Fruit fly (Drosophila melanogaster) whole organism, embryonic: ENCODE results near the gene BOD1.

Experiments used
- BEAF-32 ChIP-seq: fragments of 200-800 bp; sonication (Bioruptor generic); optimal IDR thresholded peaks from 3 replicates; lab custom pipeline; 2017; ENCODE audit warnings: missing biosample characterization, missing genetic modification characterization, mild to moderate bottlenecking, moderate library complexity, missing genetic modification reagents
- Bgb ChIP-seq: fragments of 200-800 bp; sonication (Bioruptor generic); IDR thresholded peaks from 2 replicates; pipeline ENCODE4 v1.3.6; 2022; ENCODE audit warnings: missing biosample characterization, missing genetic modification characterization; ENCODE audit not compliant: partially characterized antibody
- Bteb2 ChIP-seq: fragments of 200-800 bp; sonication (Bioruptor generic); optimal IDR thresholded peaks from 2 replicates; lab custom pipeline; 2016; ENCODE audit warnings: missing biosample characterization, missing genetic modification characterization
- CG10543 ChIP-seq: fragments of 200-800 bp; sonication (Bioruptor generic); optimal IDR thresholded peaks from 3 replicates; lab custom pipeline; 2017; ENCODE audit warnings: missing biosample characterization, mild to moderate bottlenecking, missing genetic modification characterization, moderate library complexity
- CG13287 ChIP-seq: fragments of 200-800 bp; sonication (Bioruptor generic); IDR thresholded peaks from 2 replicates; pipeline ENCODE4 v1.3.6; 2022; ENCODE audit warnings: missing biosample characterization, missing genetic modification characterization; ENCODE audit not compliant: partially characterized antibody
- CG13624 ChIP-seq: fragments of 200-800 bp; sonication (Bioruptor generic); optimal IDR thresholded peaks from 2 replicates; lab custom pipeline; 2016; ENCODE audit warnings: missing biosample characterization, missing genetic modification characterization
- CG13894 ChIP-seq: fragments of 200-800 bp; sonication (Bioruptor generic); optimal IDR thresholded peaks from 3 replicates; lab custom pipeline; 2018; ENCODE audit warnings: missing biosample characterization, mild to moderate bottlenecking, missing genetic modification characterization, moderate library complexity
- CG15479 ChIP-seq: fragments of 200-800 bp; sonication (Bioruptor generic); optimal IDR thresholded peaks from 3 replicates; lab custom pipeline; 2019; ENCODE audit warnings: missing biosample characterization, mild to moderate bottlenecking, missing genetic modification characterization, moderate library complexity
- CG1603 ChIP-seq: fragments of 200-800 bp; sonication (Bioruptor generic); optimal IDR thresholded peaks from 2 replicates; lab custom pipeline; 2019; ENCODE audit warnings: missing biosample characterization, mild to moderate bottlenecking, missing genetic modification characterization, moderate library complexity
- CG17612 ChIP-seq: fragments of 200-800 bp; sonication (Bioruptor generic); IDR thresholded peaks from 2 replicates; pipeline ENCODE4 v1.3.6; 2022; ENCODE audit warnings: missing biosample characterization, missing genetic modification characterization
- CG2199 ChIP-seq: fragments of 200-800 bp; sonication (Bioruptor generic); IDR thresholded peaks from 3 replicates; pipeline ENCODE4 v1.3.6; 2022; ENCODE audit warnings: missing biosample characterization, missing genetic modification characterization
- CG31365 ChIP-seq: fragments of 200-800 bp; sonication (Bioruptor generic); optimal IDR thresholded peaks from 2 replicates; lab custom pipeline; 2018; ENCODE audit warnings: missing biosample characterization, mild to moderate bottlenecking, missing genetic modification characterization
- CG34224 ChIP-seq: fragments of 200-800 bp; sonication (Bioruptor generic); IDR thresholded peaks from 3 replicates; pipeline ENCODE4 v1.3.6; 2022; ENCODE audit warnings: missing biosample characterization, missing genetic modification characterization; ENCODE audit not compliant: partially characterized antibody
- CG4617 ChIP-seq: fragments of 200-800 bp; sonication (Bioruptor generic); optimal IDR thresholded peaks from 3 replicates; lab custom pipeline; 2016; ENCODE audit warnings: missing biosample characterization, missing genetic modification characterization, borderline replicate concordance
- CG8290 ChIP-seq, 3 experiments: fragments of 200-800 bp; sonication (Bioruptor generic); optimal IDR thresholded peaks; 2 replicates each; lab custom pipeline; 2016 to 2019; ENCODE audit warnings: missing biosample characterization in 3 of 3, missing genetic modification characterization in 3 of 3, mild to moderate bottlenecking in 2 of 3, moderate library complexity in 1 of 3
- CG8944 ChIP-seq: fragments of 200-800 bp; sonication (Bioruptor generic); optimal IDR thresholded peaks from 3 replicates; lab custom pipeline; 2016; ENCODE audit warnings: missing biosample characterization, missing genetic modification characterization
- CG9797 ChIP-seq: fragments of 200-800 bp; sonication (Bioruptor generic); optimal IDR thresholded peaks from 3 replicates; lab custom pipeline; 2018; ENCODE audit warnings: missing biosample characterization, mild to moderate bottlenecking, missing genetic modification characterization
- Deaf1 ChIP-seq: fragments of 200-800 bp; optimal IDR thresholded peaks from 3 replicates; lab custom pipeline; 2019; ENCODE audit warnings: missing biosample characterization, mild to moderate bottlenecking, missing genetic modification characterization, moderate library complexity
- HmgZ ChIP-seq: fragments of 200-800 bp; sonication (Bioruptor generic); optimal IDR thresholded peaks from 2 replicates; lab custom pipeline; 2018; ENCODE audit warnings: missing biosample characterization, mild to moderate bottlenecking, missing genetic modification characterization
- Jarid2 ChIP-seq: fragments of 200-800 bp; sonication (Bioruptor generic); optimal IDR thresholded peaks from 3 replicates; lab custom pipeline; 2017; ENCODE audit warnings: mild to moderate bottlenecking, missing biosample characterization, missing genetic modification reagents, missing genetic modification characterization
- MBD-R2 ChIP-seq: fragments of 200-800 bp; sonication (Bioruptor generic); IDR thresholded peaks from 2 replicates; pipeline ENCODE4 v1.3.6; 2022; ENCODE audit warnings: missing biosample characterization, missing genetic modification characterization
- MESR4 ChIP-seq: fragments of 200-800 bp; sonication (Bioruptor generic); optimal IDR thresholded peaks from 2 replicates; lab custom pipeline; 2018; ENCODE audit warnings: missing biosample characterization, mild to moderate bottlenecking, missing genetic modification characterization, moderate library complexity
- Med ChIP-seq: fragments of 200-800 bp; sonication (Bioruptor generic); peaks from one replicate; lab custom pipeline; 2016; ENCODE audit warnings: missing biosample characterization, missing genetic modification characterization, mild to moderate bottlenecking, inconsistent platforms, moderate library complexity
- NC2α ChIP-seq: fragments of 200-800 bp; sonication (Bioruptor generic); optimal IDR thresholded peaks from 2 replicates; lab custom pipeline; 2016; ENCODE audit warnings: missing biosample characterization, missing genetic modification characterization
- Nf-YB ChIP-seq: fragments of 200-800 bp; sonication (Bioruptor generic); optimal IDR thresholded peaks from 3 replicates; lab custom pipeline; 2019; ENCODE audit warnings: missing biosample characterization, mild to moderate bottlenecking, missing genetic modification characterization, moderate library complexity
- Nf-YC ChIP-seq: fragments of 200-800 bp; optimal IDR thresholded peaks from 3 replicates; lab custom pipeline; 2019; ENCODE audit warnings: missing biosample characterization, mild to moderate bottlenecking, missing genetic modification characterization, moderate library complexity
- Opbp ChIP-seq: fragments of 200-800 bp; sonication (Bioruptor generic); IDR thresholded peaks from 3 replicates; pipeline ENCODE4 v1.3.6; 2022; ENCODE audit warnings: missing biosample characterization, missing genetic modification characterization; ENCODE audit not compliant: partially characterized antibody
- Usf ChIP-seq: fragments of 200-800 bp; sonication (Bioruptor generic); optimal IDR thresholded peaks from 2 replicates; lab custom pipeline; 2017; ENCODE audit warnings: missing genotype, missing biosample characterization, missing genetic modification characterization
- YL-1 ChIP-seq: fragments of 200-800 bp; sonication (Bioruptor generic); optimal IDR thresholded peaks from 3 replicates; lab custom pipeline; 2017; ENCODE audit warnings: missing biosample characterization, mild to moderate bottlenecking, missing genetic modification characterization
- amos ChIP-seq: fragments of 200-800 bp; sonication (Bioruptor generic); IDR thresholded peaks from 2 replicates; pipeline ENCODE4 v1.3.6; 2022; ENCODE audit warnings: missing biosample characterization, missing genetic modification characterization; ENCODE audit not compliant: partially characterized antibody
- btn ChIP-seq: fragments of 200-800 bp; sonication (Bioruptor generic); optimal IDR thresholded peaks from 2 replicates; lab custom pipeline; 2016; ENCODE audit warnings: missing biosample characterization, missing genetic modification characterization
- chn ChIP-seq: fragments of 200-800 bp; sonication (Bioruptor generic); optimal IDR thresholded peaks from 2 replicates; lab custom pipeline; 2016; ENCODE audit warnings: missing biosample characterization, missing genetic modification characterization
- croc ChIP-seq: fragments of 200-800 bp; sonication (Bioruptor generic); conservative IDR thresholded peaks from 3 replicates; pipeline ENCODE4 v1.3.6; 2022; ENCODE audit warnings: missing biosample characterization, missing genetic modification characterization
- gfzf ChIP-seq: fragments of 200-800 bp; sonication (Bioruptor generic); optimal IDR thresholded peaks from 2 replicates; lab custom pipeline; 2016; ENCODE audit warnings: missing biosample characterization, mild to moderate bottlenecking, missing genetic modification characterization, moderate library complexity
- inv ChIP-seq: fragments of 200-800 bp; sonication (Bioruptor generic); IDR thresholded peaks from 2 replicates; pipeline ENCODE4 v1.3.6; 2022; ENCODE audit warnings: missing biosample characterization, missing genetic modification characterization; ENCODE audit not compliant: partially characterized antibody
- klu ChIP-seq: fragments of 200-800 bp; sonication (Bioruptor generic); IDR thresholded peaks from 2 replicates; pipeline ENCODE4 v1.3.6; 2022; ENCODE audit warnings: missing biosample characterization, missing genetic modification characterization
- nerfin-2 ChIP-seq: fragments of 200-800 bp; sonication (Bioruptor generic); IDR thresholded peaks from 2 replicates; pipeline ENCODE4 v1.3.6; 2022; ENCODE audit warnings: missing biosample characterization, missing genetic modification characterization; ENCODE audit not compliant: partially characterized antibody
- oc ChIP-seq: fragments of 200-800 bp; sonication (Bioruptor generic); optimal IDR thresholded peaks from 2 replicates; lab custom pipeline; 2018; ENCODE audit warnings: missing biosample characterization, mild to moderate bottlenecking, missing genetic modification characterization, moderate library complexity
- pzg ChIP-seq: fragments of 200-800 bp; sonication (Bioruptor generic); optimal IDR thresholded peaks from 3 replicates; lab custom pipeline; 2018; ENCODE audit warnings: missing biosample characterization, mild to moderate bottlenecking, missing genetic modification characterization, moderate library complexity
- row ChIP-seq: fragments of 200-800 bp; sonication (Bioruptor generic); IDR thresholded peaks from 3 replicates; pipeline ENCODE4 v1.3.6; 2022; ENCODE audit warnings: missing biosample characterization, missing genetic modification characterization
- sd ChIP-seq: fragments of 200-800 bp; sonication (Bioruptor generic); optimal IDR thresholded peaks from 3 replicates; lab custom pipeline; 2018; ENCODE audit warnings: missing biosample characterization, mild to moderate bottlenecking, missing genetic modification characterization, moderate library complexity
- sna ChIP-seq: fragments of 200-800 bp; sonication (Bioruptor generic); IDR thresholded peaks from 2 replicates; pipeline ENCODE4 v1.3.6; 2022; ENCODE audit warnings: missing biosample characterization, missing genetic modification characterization; ENCODE audit not compliant: partially characterized antibody
- stwl ChIP-seq: fragments of 200-800 bp; sonication (Bioruptor generic); optimal IDR thresholded peaks from 3 replicates; lab custom pipeline; 2018; ENCODE audit warnings: missing biosample characterization, mild to moderate bottlenecking, missing genetic modification characterization, moderate library complexity
- zfh2 ChIP-seq: fragments of 200-800 bp; sonication (Bioruptor generic); optimal IDR thresholded peaks from 2 replicates; lab custom pipeline; 2016; ENCODE audit warnings: missing biosample characterization, missing genetic modification characterization

BOD1 gene

DNA sequence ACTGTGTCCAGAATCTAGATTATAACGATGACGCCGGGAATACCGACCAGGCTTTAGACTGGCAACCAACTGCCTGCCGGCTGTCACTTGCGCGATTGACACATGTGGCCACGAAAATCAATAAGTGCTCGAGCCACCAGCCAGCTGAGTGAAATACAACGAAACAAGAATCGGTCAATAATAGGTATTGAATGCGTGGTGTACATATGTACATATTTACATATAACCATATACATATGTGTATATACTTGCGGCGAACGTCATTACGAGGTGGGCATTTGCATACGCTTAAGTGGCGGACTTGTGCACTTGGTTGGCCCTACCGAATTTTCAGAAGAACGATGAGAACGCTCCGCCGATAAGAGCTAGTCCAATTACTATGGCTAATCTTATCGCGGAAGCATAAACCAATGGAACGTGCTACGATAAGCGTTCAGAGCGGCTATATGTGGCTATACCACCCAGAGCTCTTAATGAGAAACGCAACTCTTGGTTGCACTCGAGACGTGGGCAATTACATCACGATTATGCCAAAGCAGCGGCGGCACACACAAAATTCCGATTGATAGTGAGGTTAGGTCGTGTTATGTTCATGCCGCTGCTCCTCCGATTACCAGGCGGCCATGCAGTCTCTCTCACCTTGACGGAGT, 8.6 kb downstream of the BOD1 start (continued):
- TF ChIP-seq CG13287 (GFP tag; lab: Robert Waterston, UW) (no peak), CG2199 (no peak), CG31365 (tag; lab: Kevin White, UChicago) (no peak), sd (tag; lab: Kevin White, UChicago) (peak; percentile 67), CG13894 (tag; lab: Kevin White, UChicago) (no peak), Nf-YB (GFP tag; lab: Kevin White, UChicago) (no peak)
- TF ChIP-seq, all 482 proteins: peak for 76

DNA sequence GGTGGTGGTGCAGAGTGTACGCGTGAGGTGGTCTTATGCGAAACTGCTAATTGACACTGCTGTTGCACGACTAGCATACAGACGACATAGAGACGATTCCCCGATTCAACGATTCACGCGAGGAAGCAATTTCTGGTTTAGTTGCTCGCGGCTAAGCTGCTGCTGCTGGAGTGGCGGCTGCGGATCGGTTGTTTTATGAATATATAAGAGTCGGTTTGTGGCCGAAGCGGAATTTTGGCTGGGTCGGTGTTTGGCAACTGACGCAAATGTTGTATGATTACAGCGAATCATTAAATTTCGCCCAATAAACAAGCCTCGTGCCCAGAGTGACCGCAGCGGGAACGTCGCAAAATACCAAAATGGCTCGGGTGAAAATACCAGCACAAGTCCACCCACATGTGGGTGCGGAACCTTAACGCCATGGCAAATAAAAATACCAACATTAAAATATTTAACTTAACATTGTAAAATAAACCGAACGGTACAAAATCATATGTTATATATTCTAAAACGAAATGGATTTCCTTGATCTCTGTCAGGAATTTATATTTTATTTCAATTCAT, 9.7 kb downstream of the BOD1 start, which contains the start of gene mfrn:
mfrn (minus strand) TSS at position 340 of the 564 bp plus-strand sequence.
- TF ChIP-seq btn: no peak
- peak; percentile 30 for TF ChIP-seq BEAF-32 (GFP tag; lab: Kevin White, UChicago)
- no peak for TF ChIP-seq CG10543
- no peak for TF ChIP-seq CG8290 (GFP tag; optimal IDR thresholded peaks at IDR 0.05; lab: Kevin White, UChicago)
- TF ChIP-seq CG8290 (tag; optimal IDR thresholded peaks at IDR 0.05; lab: Kevin White, UChicago): peak in 1 of 2 experiments; percentile 35
- peak; percentile 22 for TF ChIP-seq Jarid2 (GFP tag; lab: Kevin White, UChicago)
- peak; percentile 74 for TF ChIP-seq MESR4 (GFP tag; lab: Kevin White, UChicago)
- TF ChIP-seq CG4617: peak; percentile 46
- TF ChIP-seq YL-1: peak; percentile 57
- TF ChIP-seq croc: no peak
- no peak for TF ChIP-seq Bteb2 (GFP tag; lab: Kevin White, UChicago)
- peak; percentile 66 for TF ChIP-seq CG9797 (GFP tag; lab: Kevin White, UChicago)
- TF ChIP-seq amos (GFP tag; lab: Robert Waterston, UW): peak; percentile 26; the same call in 1 of the 2 replicates
- peak; percentile 5; the same call in 1 of the 3 replicates for TF ChIP-seq row (GFP tag; lab: Robert Waterston, UW)
- TF ChIP-seq Deaf1: peak; percentile 49
- no peak for TF ChIP-seq Usf (GFP tag; lab: Kevin White, UChicago)
- no peak for TF ChIP-seq stwl (tag; lab: Kevin White, UChicago)
- no peak for TF ChIP-seq CG31365 (tag; lab: Kevin White, UChicago)
- peak; percentile 69 for TF ChIP-seq Med
- TF ChIP-seq CG17612 (GFP tag; lab: Robert Waterston, UW): no peak
- TF ChIP-seq gfzf (GFP tag; lab: Kevin White, UChicago): peak; percentile 84
- 0 out of 3 replicates have a peak, but pooled peaks have one; percentile 24 for TF ChIP-seq Opbp (GFP tag; lab: Robert Waterston, UW)
- peak; percentile 68 for TF ChIP-seq pzg (GFP tag; lab: Kevin White, UChicago)
- peak; percentile 16; the same call in 1 of the 2 replicates for TF ChIP-seq klu (GFP tag; lab: Robert Waterston, UW)
- TF ChIP-seq oc: no peak
- TF ChIP-seq CG13287 (GFP tag; lab: Robert Waterston, UW): peak; percentile 26; the same call in 1 of the 2 replicates
- 0 out of 2 replicates have a peak, but pooled peaks have one; percentile 20 for TF ChIP-seq nerfin-2 (GFP tag; lab: Robert Waterston, UW)
- no peak for TF ChIP-seq CG8944 (GFP tag; lab: Kevin White, UChicago)
- peak; percentile 29; the same call in 1 of the 3 replicates for TF ChIP-seq CG34224 (GFP tag; lab: Robert Waterston, UW)
- TF ChIP-seq CG1603: peak; percentile 49
- TF ChIP-seq Bgb (GFP tag; lab: Robert Waterston, UW): peak; percentile 39; the same call in 1 of the 2 replicates
- peak; percentile 30 for TF ChIP-seq HmgZ (tag; lab: Kevin White, UChicago)
- peak; percentile 36 for TF ChIP-seq CG15479 (GFP tag; lab: Kevin White, UChicago)
- TF ChIP-seq NC2α (GFP tag; lab: Kevin White, UChicago): no peak
- TF ChIP-seq CG13624 (GFP tag; lab: Kevin White, UChicago): no peak
- peak; percentile 19; the same call in 1 of the 2 replicates for TF ChIP-seq inv (GFP tag; lab: Robert Waterston, UW)
- no peak for TF ChIP-seq Nf-YC (tag; lab: Kevin White, UChicago)
- TF ChIP-seq sna: 0 out of 2 replicates have a peak, but pooled peaks have one; percentile 20
- TF ChIP-seq MBD-R2: peak; percentile 47
- TF ChIP-seq chn (GFP tag; lab: Kevin White, UChicago): peak; percentile 10
- no peak for TF ChIP-seq zfh2
